Fruit fly (Drosophila melanogaster) whole organism, prepupa: ENCODE measurements around the gene Socs16D.

ENCODE experiments used
- Blimp-1 ChIP-seq: fragments of 200-800 bp; sonication (Bioruptor generic); optimal IDR thresholded peaks from 3 replicates; lab custom pipeline; 2017; ENCODE audit warnings: missing biosample characterization, missing genetic modification characterization, mild to moderate bottlenecking, moderate library complexity, missing genetic modification reagents
- CG10669 ChIP-seq: fragments of 200-800 bp; sonication (Bioruptor generic); optimal IDR thresholded peaks from 3 replicates; lab custom pipeline; 2018; ENCODE audit warnings: missing biosample characterization, mild to moderate bottlenecking, missing genetic modification characterization, moderate library complexity
- CG11902 ChIP-seq: fragments of 200-800 bp; sonication (Bioruptor generic); optimal IDR thresholded peaks from 3 replicates; lab custom pipeline; 2016; ENCODE audit warnings: missing biosample characterization, missing genetic modification characterization
- CG1621 ChIP-seq: fragments of 200-800 bp; sonication (Bioruptor generic); optimal IDR thresholded peaks from 3 replicates; lab custom pipeline; 2018; ENCODE audit warnings: missing biosample characterization, mild to moderate bottlenecking, missing genetic modification characterization
- CG31627 ChIP-seq: fragments of 200-800 bp; sonication (Bioruptor generic); optimal IDR thresholded peaks from 3 replicates; lab custom pipeline; 2016; ENCODE audit warnings: missing biosample characterization, missing genetic modification characterization
- CG32006 ChIP-seq: fragments of 200-800 bp; sonication (Bioruptor generic); optimal IDR thresholded peaks from 3 replicates; lab custom pipeline; 2017; ENCODE audit warnings: missing biosample characterization, mild to moderate bottlenecking, missing genetic modification characterization
- CG34406 ChIP-seq: fragments of 200-800 bp; sonication (Bioruptor generic); optimal IDR thresholded peaks from 3 replicates; lab custom pipeline; 2016; ENCODE audit warnings: missing biosample characterization, missing genetic modification characterization
- CG4318 ChIP-seq: fragments of 200-800 bp; sonication (Bioruptor generic); optimal IDR thresholded peaks from 3 replicates; lab custom pipeline; 2017; ENCODE audit warnings: missing biosample characterization, mild to moderate bottlenecking, missing genetic modification characterization
- CG6163 ChIP-seq: fragments of 200-800 bp; sonication (Bioruptor generic); IDR thresholded peaks from 3 replicates; pipeline ENCODE4 v1.3.6; 2022; ENCODE audit warnings: missing biosample characterization, missing genetic modification characterization
- CG6792 ChIP-seq: fragments of 200-800 bp; sonication (Bioruptor generic); optimal IDR thresholded peaks from 3 replicates; lab custom pipeline; 2016; ENCODE audit warnings: missing biosample characterization, missing genetic modification characterization
- CG6808 ChIP-seq: fragments of 200-800 bp; sonication (Bioruptor generic); optimal IDR thresholded peaks from 3 replicates; lab custom pipeline; 2017; ENCODE audit warnings: missing biosample characterization, missing genetic modification characterization, mild to moderate bottlenecking, moderate library complexity, missing genetic modification reagents
- CG6854 ChIP-seq: fragments of 200-800 bp; sonication (Bioruptor generic); optimal IDR thresholded peaks from 2 replicates; lab custom pipeline; 2017; ENCODE audit warnings: missing biosample characterization, mild to moderate bottlenecking, missing genetic modification characterization
- CG7368 ChIP-seq: fragments of 200-800 bp; sonication (Bioruptor generic); optimal IDR thresholded peaks from 3 replicates; lab custom pipeline; 2016; ENCODE audit warnings: missing biosample characterization, missing genetic modification characterization
- CG8319 ChIP-seq: fragments of 200-800 bp; sonication (Bioruptor generic); optimal IDR thresholded peaks from 3 replicates; lab custom pipeline; 2016; ENCODE audit warnings: missing biosample characterization, missing genetic modification characterization
- Eip75B ChIP-seq: fragments of 200-800 bp; sonication (Bioruptor generic); optimal IDR thresholded peaks from 3 replicates; lab custom pipeline; 2016; ENCODE audit warnings: missing biosample characterization, missing genetic modification characterization
- Eip78C ChIP-seq: fragments of 200-800 bp; sonication (Bioruptor generic); peaks from one replicate; lab custom pipeline; 2016; ENCODE audit warnings: missing biosample characterization, missing genetic modification characterization
- Eip93F ChIP-seq: fragments of 200-800 bp; sonication (Bioruptor generic); optimal IDR thresholded peaks from 2 replicates; lab custom pipeline; 2016; ENCODE audit warnings: missing biosample characterization, mild to moderate bottlenecking, missing genetic modification characterization
- Ets21C ChIP-seq: fragments of 200-800 bp; sonication (Bioruptor generic); optimal IDR thresholded peaks from 3 replicates; lab custom pipeline; 2016; ENCODE audit warnings: missing biosample characterization, missing genetic modification characterization
- Ets96B ChIP-seq: fragments of 200-800 bp; optimal IDR thresholded peaks from 2 replicates; lab custom pipeline; 2019; ENCODE audit warnings: missing biosample characterization, mild to moderate bottlenecking, missing genetic modification characterization, moderate library complexity
- Gug ChIP-seq: fragments of 200-800 bp; sonication (Bioruptor generic); IDR thresholded peaks from 2 replicates; pipeline ENCODE4 v1.3.6; 2022; ENCODE audit warnings: missing biosample characterization, missing genetic modification characterization
- Hr38 ChIP-seq: sonication (Bioruptor generic); optimal IDR thresholded peaks from 2 replicates; lab custom pipeline; 2016; ENCODE audit warnings: missing biosample characterization, missing genetic modification characterization
- Hr4 ChIP-seq: fragments of 200-800 bp; sonication (Bioruptor generic); optimal IDR thresholded peaks from 3 replicates; lab custom pipeline; 2016; ENCODE audit warnings: missing biosample characterization, missing genetic modification characterization
- Lpt ChIP-seq: fragments of 200-800 bp; sonication (Bioruptor generic); optimal IDR thresholded peaks from 3 replicates; lab custom pipeline; 2016; ENCODE audit warnings: missing biosample characterization, missing genetic modification characterization
- Smox ChIP-seq: fragments of 200-800 bp; sonication (Bioruptor generic); optimal IDR thresholded peaks from 3 replicates; lab custom pipeline; 2016; ENCODE audit warnings: missing biosample characterization, missing genetic modification characterization
- Sox14 ChIP-seq: fragments of 200-800 bp; sonication (Bioruptor generic); optimal IDR thresholded peaks from 3 replicates; lab custom pipeline; 2016; ENCODE audit warnings: missing biosample characterization, missing genetic modification characterization
- Sox15 ChIP-seq: fragments of 200-800 bp; sonication (Bioruptor generic); optimal IDR thresholded peaks from 3 replicates; lab custom pipeline; 2016; ENCODE audit warnings: missing biosample characterization, missing genetic modification characterization
- acj6 ChIP-seq: fragments of 200-800 bp; sonication (Bioruptor generic); optimal IDR thresholded peaks from 3 replicates; lab custom pipeline; 2016; ENCODE audit warnings: missing biosample characterization, missing genetic modification characterization
- dac ChIP-seq: fragments of 200-800 bp; sonication (Bioruptor generic); optimal IDR thresholded peaks from 2 replicates; lab custom pipeline; 2017; ENCODE audit warnings: missing biosample characterization, mild to moderate bottlenecking, missing genetic modification characterization
- dsx ChIP-seq: fragments of 200-800 bp; optimal IDR thresholded peaks from 3 replicates; lab custom pipeline; 2019; ENCODE audit warnings: missing biosample characterization, mild to moderate bottlenecking, missing genetic modification characterization, moderate library complexity; ENCODE audit not compliant: poor library complexity, severe bottlenecking
- fd59A ChIP-seq: fragments of 200-800 bp; sonication (Bioruptor generic); optimal IDR thresholded peaks from 2 replicates; lab custom pipeline; 2017; ENCODE audit warnings: missing biosample characterization, mild to moderate bottlenecking, missing genetic modification characterization, missing genetic modification reagents
- fkh ChIP-seq: fragments of 200-800 bp; sonication (Bioruptor generic); optimal IDR thresholded peaks from 3 replicates; lab custom pipeline; 2017; ENCODE audit warnings: missing biosample characterization, mild to moderate bottlenecking, missing genetic modification characterization, moderate library complexity
- lz ChIP-seq: fragments of 200-800 bp; sonication (Bioruptor generic); optimal IDR thresholded peaks from 3 replicates; lab custom pipeline; 2016; ENCODE audit warnings: missing biosample characterization, missing genetic modification characterization
- salr ChIP-seq, 2 experiments: fragments of 200-800 bp; sonication (Bioruptor generic); optimal IDR thresholded peaks; 3 replicates each; lab custom pipeline; 2016 to 2018; ENCODE audit warnings: missing biosample characterization in 2 of 2, missing genetic modification characterization in 2 of 2, mild to moderate bottlenecking in 1 of 2
- spab ChIP-seq: fragments of 200-800 bp; sonication (Bioruptor generic); optimal IDR thresholded peaks from 2 replicates; lab custom pipeline; 2017; ENCODE audit warnings: missing biosample characterization, mild to moderate bottlenecking, missing genetic modification characterization, missing genetic modification reagents
- svp ChIP-seq: fragments of 200-800 bp; sonication (Bioruptor generic); peaks from one replicate; lab custom pipeline; 2016; ENCODE audit warnings: missing biosample characterization, missing genetic modification characterization
- topi ChIP-seq: fragments of 200-800 bp; sonication (Bioruptor generic); optimal IDR thresholded peaks from 3 replicates; lab custom pipeline; 2016; ENCODE audit warnings: missing biosample characterization, missing genetic modification characterization
- vri ChIP-seq: fragments of 200-800 bp; sonication (Bioruptor generic); optimal IDR thresholded peaks from 3 replicates; lab custom pipeline; 2016; ENCODE audit warnings: missing biosample characterization, mild to moderate bottlenecking, missing genetic modification characterization

Socs16D gene

DNA sequence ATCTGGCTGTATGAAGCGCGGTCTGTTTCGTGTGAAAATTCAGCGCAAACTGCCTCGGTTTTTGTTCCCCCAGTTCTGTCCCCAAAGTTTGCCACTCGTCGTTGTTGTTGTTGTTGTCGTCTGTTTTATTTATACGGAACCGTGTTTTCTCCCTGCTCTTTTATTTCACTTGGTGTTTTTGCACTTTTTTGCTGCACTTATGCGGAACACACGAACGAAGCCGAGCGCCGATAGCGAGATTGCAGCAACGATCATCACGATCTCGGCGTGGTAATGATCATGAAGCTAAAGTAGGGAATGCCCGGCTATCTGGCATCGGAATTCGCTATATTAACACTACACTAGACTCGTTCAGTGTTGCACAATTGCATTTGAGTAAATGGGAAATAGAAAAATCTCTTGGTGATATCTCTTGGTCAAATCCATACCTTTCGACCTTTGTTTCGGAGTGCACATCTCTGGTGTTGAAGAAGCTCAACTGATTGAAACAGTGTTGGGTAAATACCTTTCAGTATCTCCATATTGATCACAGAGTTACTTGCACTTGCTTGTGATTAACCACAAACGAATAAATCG is 47.7 kb upstream of the Socs16D start (continued):
- TF ChIP-seq CG6854 (GFP tag; lab: Kevin White, UChicago) (no peak), CG6163 (peak; percentile 46; the same call in 2 of the 3 replicates), CG32006 (peak; percentile 32), acj6 (GFP tag; lab: Kevin White, UChicago) (peak; percentile 27), Sox15 (GFP tag; lab: Kevin White, UChicago) (peak; percentile 30), lz (peak; percentile 51), CG31627 (GFP tag; lab: Kevin White, UChicago) (peak; percentile 64), dsx (GFP tag; lab: Kevin White, UChicago) (peak; percentile 47), CG4318 (no peak), CG34406 (peak; percentile 4), Eip75B (GFP tag; lab: Kevin White, UChicago) (peak; percentile 53), Ets96B (tag; lab: Kevin White, UChicago) (peak; percentile 13), topi (GFP tag; lab: Kevin White, UChicago) (peak; percentile 74), CG10669 (GFP tag; lab: Kevin White, UChicago) (no peak), Hr38 (GFP tag; lab: Kevin White, UChicago) (no peak), CG11902 (GFP tag; lab: Kevin White, UChicago) (peak; percentile 20), Smox (GFP tag; lab: Kevin White, UChicago) (peak; percentile 15), svp (GFP tag; lab: Kevin White, UChicago) (peak; percentile 86), spab (GFP tag; lab: Kevin White, UChicago) (no peak), CG7368 (GFP tag; lab: Kevin White, UChicago) (peak; percentile 47), salr (GFP tag; optimal IDR thresholded peaks at IDR 0.05; lab: Kevin White, UChicago) (no peak), CG8319 (no peak), vri (GFP tag; lab: Kevin White, UChicago) (no peak), Lpt (GFP tag; lab: Kevin White, UChicago) (peak; percentile 27), Gug (no peak), Blimp-1 (no peak), dac (GFP tag; lab: Kevin White, UChicago) (no peak), CG6792 (GFP tag; lab: Kevin White, UChicago) (peak; percentile 46), Eip78C (GFP tag; lab: Kevin White, UChicago) (peak; percentile 86), CG1621 (tag; lab: Kevin White, UChicago) (peak; percentile 9)

DNA sequence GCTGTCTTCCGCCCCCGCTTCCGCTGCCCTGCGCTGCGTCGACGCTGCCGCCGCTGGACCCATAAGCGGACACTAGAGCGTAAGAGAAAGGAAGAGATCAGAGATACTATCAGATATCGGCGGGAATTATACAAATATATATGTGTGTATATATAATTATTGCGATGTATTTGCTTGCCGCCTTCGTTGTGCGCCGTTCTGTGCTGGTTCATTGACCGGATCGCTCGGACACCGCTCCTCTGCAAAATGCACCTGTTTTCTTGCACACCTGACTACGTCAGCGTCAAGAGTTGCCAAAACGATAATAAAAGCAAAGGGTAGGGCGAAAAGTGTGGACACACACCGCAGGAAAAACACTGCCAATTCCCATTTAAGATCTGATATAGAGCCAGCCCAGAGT is 46.0 kb upstream of the Socs16D start:
- TF ChIP-seq Eip93F (GFP tag; lab: Kevin White, UChicago) (peak; percentile 16), topi (GFP tag; lab: Kevin White, UChicago) (peak; percentile 6), svp (GFP tag; lab: Kevin White, UChicago) (peak; percentile 71), Ets21C (GFP tag; lab: Kevin White, UChicago) (peak; percentile 18), Smox (GFP tag; lab: Kevin White, UChicago) (no peak)
- TF ChIP-seq, all 60 proteins: peak for 4

DNA sequence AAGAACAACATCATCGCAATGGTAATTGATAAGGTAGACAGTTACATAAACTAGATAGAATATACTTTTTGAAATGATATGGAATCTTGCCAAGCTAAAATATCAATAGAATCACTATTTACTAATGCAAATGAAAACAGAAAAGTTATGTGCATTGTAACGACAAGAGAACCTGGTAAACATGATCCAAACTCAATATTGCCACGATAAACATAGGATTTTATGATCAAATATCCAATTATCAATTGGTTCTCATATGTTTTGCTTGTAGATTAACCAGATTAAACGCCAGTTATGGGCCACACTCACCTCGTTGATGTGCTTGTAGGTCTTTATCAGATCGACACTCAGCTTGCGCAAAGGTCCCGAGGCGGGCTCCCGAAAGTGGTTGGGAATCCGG is 44.9 kb upstream of the Socs16D start:
- TF ChIP-seq CG6792 (GFP tag; lab: Kevin White, UChicago) (no peak), Hr4 (GFP tag; lab: Kevin White, UChicago) (no peak), fd59A (GFP tag; lab: Kevin White, UChicago) (no peak), Eip78C (GFP tag; lab: Kevin White, UChicago) (peak; percentile 37), Ets21C (GFP tag; lab: Kevin White, UChicago) (no peak), Sox14 (GFP tag; lab: Kevin White, UChicago) (no peak), fkh (GFP tag; lab: Kevin White, UChicago) (peak; percentile 37), CG6808 (peak; percentile 30), Ets96B (tag; lab: Kevin White, UChicago) (no peak), Eip93F (GFP tag; lab: Kevin White, UChicago) (no peak), lz (no peak)
- TF ChIP-seq, all 60 proteins: peak for 3
